Worm (Caenorhabditis elegans): ENCODE measurements around the gene taf-11.3.

ce11 chrIII:10515751-10516150, 10.7 kb upstream of the taf-11.3 start:
- no peak for TF ChIP-seq rnt-1 (tag; optimal IDR thresholded peaks at IDR 0.05)
- TF ChIP-seq nhr-12 (tag; optimal IDR thresholded peaks at IDR 0.05): no peak
- TF ChIP-seq zag-1 (tag; optimal IDR thresholded peaks at IDR 0.05): no peak
- no peak for TF ChIP-seq ceh-82 (tag; optimal IDR thresholded peaks at IDR 0.05)
- TF ChIP-seq ces-1 (GFP tag; optimal IDR thresholded peaks at IDR 0.05): no peak
- TF ChIP-seq snpc-4 (tag; optimal IDR thresholded peaks at IDR 0.05): no peak
- TF ChIP-seq skn-1 (tag; optimal IDR thresholded peaks at IDR 0.05): no peak
